Fruit fly (Drosophila melanogaster) whole organism, embryonic: Measurements from ENCODE around the gene CG15390.

Source experiments
- CG10147 ChIP-seq: fragments of 200-800 bp; sonication (Bioruptor generic); optimal IDR thresholded peaks from 2 replicates; lab custom pipeline; 2019; ENCODE audit warnings: missing biosample characterization, mild to moderate bottlenecking, missing genetic modification characterization, moderate library complexity
- CG10543 ChIP-seq: fragments of 200-800 bp; sonication (Bioruptor generic); optimal IDR thresholded peaks from 3 replicates; lab custom pipeline; 2017; ENCODE audit warnings: missing biosample characterization, mild to moderate bottlenecking, missing genetic modification characterization, moderate library complexity
- CG10979 ChIP-seq: fragments of 200-800 bp; sonication (Bioruptor generic); optimal IDR thresholded peaks from 2 replicates; lab custom pipeline; 2018; ENCODE audit warnings: missing biosample characterization, mild to moderate bottlenecking, missing genetic modification characterization, moderate library complexity
- CG11247 ChIP-seq: fragments of 200-800 bp; sonication (Bioruptor generic); IDR thresholded peaks from 2 replicates; pipeline ENCODE4 v1.3.6; 2022; ENCODE audit warnings: missing biosample characterization, missing genetic modification characterization
- CG11723 ChIP-seq: fragments of 200-800 bp; sonication (Bioruptor generic); optimal IDR thresholded peaks from 2 replicates; lab custom pipeline; 2017; ENCODE audit warnings: missing biosample characterization, mild to moderate bottlenecking, missing genetic modification characterization
- CG1233 ChIP-seq: fragments of 200-800 bp; sonication (Bioruptor generic); optimal IDR thresholded peaks from 4 replicates; lab custom pipeline; 2018; ENCODE audit warnings: missing biosample characterization, mild to moderate bottlenecking, missing genetic modification characterization
- CG12659 ChIP-seq: fragments of 200-800 bp; sonication (Bioruptor generic); optimal IDR thresholded peaks from 3 replicates; lab custom pipeline; 2017; ENCODE audit warnings: mild to moderate bottlenecking, missing biosample characterization, missing genetic modification reagents, missing genetic modification characterization
- CG12744 ChIP-seq: fragments of 200-800 bp; sonication (Bioruptor generic); optimal IDR thresholded peaks from 2 replicates; lab custom pipeline; 2016; ENCODE audit warnings: missing biosample characterization, missing genetic modification characterization
- CG15696 ChIP-seq: fragments of 200-800 bp; sonication (Bioruptor generic); optimal IDR thresholded peaks from 2 replicates; lab custom pipeline; 2019; ENCODE audit warnings: missing biosample characterization, mild to moderate bottlenecking, missing genetic modification characterization, moderate library complexity
- CG17361 ChIP-seq: fragments of 200-800 bp; sonication (Bioruptor generic); IDR thresholded peaks from 3 replicates; pipeline ENCODE4 v1.3.6; 2022; ENCODE audit warnings: missing biosample characterization, missing genetic modification characterization
- CG18011 ChIP-seq: fragments of 200-800 bp; sonication (Bioruptor generic); optimal IDR thresholded peaks from 2 replicates; lab custom pipeline; 2017; ENCODE audit warnings: missing biosample characterization, missing genetic modification characterization, mild to moderate bottlenecking, moderate library complexity, missing genotype
- CG1832 ChIP-seq: fragments of 200-800 bp; sonication (Bioruptor generic); optimal IDR thresholded peaks from 2 replicates; lab custom pipeline; 2017; ENCODE audit warnings: missing biosample characterization, mild to moderate bottlenecking, missing genetic modification characterization, inconsistent platforms
- CG30431 ChIP-seq: fragments of 200-800 bp; sonication (Bioruptor generic); optimal IDR thresholded peaks from 2 replicates; lab custom pipeline; 2017; ENCODE audit warnings: missing biosample characterization, missing genetic modification characterization
- CG31441 ChIP-seq: fragments of 200-800 bp; sonication (Bioruptor generic); IDR thresholded peaks from 2 replicates; pipeline ENCODE4 v1.3.6; 2022; ENCODE audit warnings: missing biosample characterization, missing genetic modification characterization
- CG33213 ChIP-seq: fragments of 200-800 bp; sonication (Bioruptor generic); optimal IDR thresholded peaks from 3 replicates; lab custom pipeline; 2016; ENCODE audit warnings: missing biosample characterization, missing genetic modification characterization
- CG5953 ChIP-seq: fragments of 200-800 bp; sonication (Bioruptor generic); IDR thresholded peaks from 2 replicates; pipeline ENCODE4 v1.3.6; 2022; ENCODE audit warnings: missing biosample characterization, missing genetic modification characterization
- CG7372 ChIP-seq: fragments of 200-800 bp; sonication (Bioruptor generic); IDR thresholded peaks from 2 replicates; pipeline ENCODE4 v1.3.6; 2022; ENCODE audit warnings: missing biosample characterization, missing genetic modification characterization
- CG7928 ChIP-seq: fragments of 200-800 bp; sonication (Bioruptor generic); optimal IDR thresholded peaks from 2 replicates; lab custom pipeline; 2017; ENCODE audit warnings: missing biosample characterization, mild to moderate bottlenecking, missing genetic modification characterization
- CG9817 ChIP-seq: fragments of 200-800 bp; sonication (Bioruptor generic); optimal IDR thresholded peaks from 2 replicates; lab custom pipeline; 2018; ENCODE audit warnings: missing biosample characterization, mild to moderate bottlenecking, missing genetic modification characterization, moderate library complexity
- CkIIα-i1 ChIP-seq: fragments of 200-800 bp; sonication (Bioruptor generic); IDR thresholded peaks from 2 replicates; pipeline ENCODE4 v1.3.6; 2022; ENCODE audit warnings: missing biosample characterization, missing genetic modification characterization
- Dad ChIP-seq: fragments of 200-800 bp; sonication (Bioruptor generic); optimal IDR thresholded peaks from 3 replicates; lab custom pipeline; 2016; ENCODE audit warnings: missing biosample characterization, missing genetic modification characterization
- Dfd ChIP-seq, 2 experiments: fragments of >200 bp; optimal IDR thresholded peaks; 2 replicates each; lab custom pipeline; 2017; ENCODE audit warnings: missing biosample characterization in 2 of 2, missing genetic modification characterization in 2 of 2
- Doc3 ChIP-seq: fragments of 200-800 bp; sonication (Bioruptor generic); IDR thresholded peaks from 3 replicates; pipeline ENCODE4 v1.3.6; 2022; ENCODE audit warnings: missing biosample characterization, missing genetic modification characterization; ENCODE audit not compliant: partially characterized antibody
- Dref ChIP-seq: fragments of 200-800 bp; sonication (Bioruptor generic); IDR thresholded peaks from 2 replicates; pipeline ENCODE4 v1.3.6; 2022; ENCODE audit warnings: missing biosample characterization, missing genetic modification characterization
- Fer3 ChIP-seq: fragments of 200-800 bp; sonication (Bioruptor generic); optimal IDR thresholded peaks from 2 replicates; lab custom pipeline; 2018; ENCODE audit warnings: missing biosample characterization, mild to moderate bottlenecking, missing genetic modification characterization, moderate library complexity
- H2.0 ChIP-seq: fragments of 200-800 bp; sonication (Bioruptor generic); IDR thresholded peaks from 2 replicates; pipeline ENCODE4 v1.3.6; 2022; ENCODE audit warnings: missing biosample characterization, missing genetic modification characterization
- HmgD ChIP-seq: fragments of 200-800 bp; sonication (Bioruptor generic); optimal IDR thresholded peaks from 3 replicates; lab custom pipeline; 2016; ENCODE audit warnings: missing biosample characterization, missing genetic modification characterization
- Scr ChIP-seq: fragments of 200-800 bp; sonication (Bioruptor generic); IDR thresholded peaks from 2 replicates; pipeline ENCODE4 v1.3.6; 2022; ENCODE audit warnings: missing biosample characterization, missing genetic modification characterization; ENCODE audit not compliant: partially characterized antibody
- Side ChIP-seq: fragments of 200-800 bp; sonication (Bioruptor generic); optimal IDR thresholded peaks from 2 replicates; lab custom pipeline; 2016; ENCODE audit warnings: missing biosample characterization, missing genetic modification characterization
- amos ChIP-seq: fragments of 200-800 bp; sonication (Bioruptor generic); IDR thresholded peaks from 2 replicates; pipeline ENCODE4 v1.3.6; 2022; ENCODE audit warnings: missing biosample characterization, missing genetic modification characterization; ENCODE audit not compliant: partially characterized antibody
- bcd ChIP-seq: fragments of 200-800 bp; sonication (Bioruptor generic); optimal IDR thresholded peaks from 2 replicates; lab custom pipeline; 2017; ENCODE audit warnings: missing biosample characterization, mild to moderate bottlenecking, missing genetic modification characterization
- br ChIP-seq: fragments of >200 bp; optimal IDR thresholded peaks from 2 replicates; lab custom pipeline; 2017
- cg ChIP-seq: fragments of 200-800 bp; sonication (Bioruptor generic); optimal IDR thresholded peaks from 3 replicates; lab custom pipeline; 2019; ENCODE audit warnings: missing biosample characterization, mild to moderate bottlenecking, missing genetic modification characterization, moderate library complexity
- dpn ChIP-seq, 2 experiments: fragments of 200-800 bp; sonication (Bioruptor generic); optimal IDR thresholded peaks; 3 replicates each; lab custom pipeline; 2016; ENCODE audit warnings: missing biosample characterization in 2 of 2, missing genetic modification characterization in 2 of 2
- fd96Cb ChIP-seq: fragments of 200-800 bp; sonication (Bioruptor generic); optimal IDR thresholded peaks from 2 replicates; lab custom pipeline; 2018; ENCODE audit warnings: missing biosample characterization, mild to moderate bottlenecking, missing genetic modification characterization, moderate library complexity
- gem ChIP-seq: fragments of 200-800 bp; sonication (Bioruptor generic); optimal IDR thresholded peaks from 2 replicates; lab custom pipeline; 2019; ENCODE audit warnings: missing biosample characterization, mild to moderate bottlenecking, missing genetic modification characterization, moderate library complexity
- gfzf ChIP-seq: fragments of 200-800 bp; sonication (Bioruptor generic); optimal IDR thresholded peaks from 2 replicates; lab custom pipeline; 2016; ENCODE audit warnings: missing biosample characterization, mild to moderate bottlenecking, missing genetic modification characterization, moderate library complexity
- her ChIP-seq: fragments of 200-800 bp; sonication (Bioruptor generic); optimal IDR thresholded peaks from 2 replicates; lab custom pipeline; 2016; ENCODE audit warnings: missing biosample characterization, missing genetic modification characterization
- ind ChIP-seq: fragments of 200-800 bp; sonication (Bioruptor generic); optimal IDR thresholded peaks from 3 replicates; lab custom pipeline; 2016; ENCODE audit warnings: missing biosample characterization, missing genetic modification characterization
- jigr1 ChIP-seq: fragments of 200-800 bp; sonication (Bioruptor generic); IDR thresholded peaks from 3 replicates; pipeline ENCODE4 v1.3.6; 2022; ENCODE audit warnings: missing biosample characterization, missing genetic modification characterization
- mam ChIP-seq: fragments of 200-800 bp; sonication (Bioruptor generic); optimal IDR thresholded peaks from 3 replicates; lab custom pipeline; 2016; ENCODE audit warnings: missing biosample characterization, missing genetic modification characterization
- nmo ChIP-seq: fragments of 200-800 bp; sonication (Bioruptor generic); optimal IDR thresholded peaks from 2 replicates; lab custom pipeline; 2018; ENCODE audit warnings: missing biosample characterization, mild to moderate bottlenecking, missing genetic modification characterization, moderate library complexity
- pfk ChIP-seq: fragments of 200-800 bp; sonication (Bioruptor generic); optimal IDR thresholded peaks from 2 replicates; lab custom pipeline; 2018; ENCODE audit warnings: missing biosample characterization, mild to moderate bottlenecking, missing genetic modification characterization, moderate library complexity
- schlank ChIP-seq: fragments of 200-800 bp; sonication (Bioruptor generic); optimal IDR thresholded peaks from 2 replicates; lab custom pipeline; 2018; ENCODE audit warnings: missing biosample characterization, mild to moderate bottlenecking, missing genetic modification characterization
- sens ChIP-seq: fragments of 200-800 bp; sonication (Bioruptor generic); peaks from one replicate; lab custom pipeline; 2016; ENCODE audit warnings: missing biosample characterization, missing genetic modification characterization
- stc ChIP-seq: fragments of 200-800 bp; sonication (Bioruptor generic); IDR thresholded peaks from 2 replicates; pipeline ENCODE4 v1.3.6; 2022; ENCODE audit warnings: missing biosample characterization, missing genetic modification characterization
- tap ChIP-seq: fragments of 200-800 bp; optimal IDR thresholded peaks from 3 replicates; lab custom pipeline; 2019; ENCODE audit warnings: missing biosample characterization, mild to moderate bottlenecking, missing genetic modification characterization, moderate library complexity
- twi ChIP-seq: fragments of 200-800 bp; optimal IDR thresholded peaks from 2 replicates; lab custom pipeline; 2019; ENCODE audit warnings: missing biosample characterization, mild to moderate bottlenecking, missing genetic modification characterization, moderate library complexity
- unc-4 ChIP-seq: fragments of 200-800 bp; sonication (Bioruptor generic); IDR thresholded peaks from 2 replicates; pipeline ENCODE4 v1.3.6; 2022; ENCODE audit warnings: missing biosample characterization, missing genetic modification characterization; ENCODE audit not compliant: partially characterized antibody
- vfl ChIP-seq: fragments of 200-800 bp; sonication (Bioruptor generic); optimal IDR thresholded peaks from 2 replicates; lab custom pipeline; 2016; ENCODE audit warnings: missing biosample characterization, missing genetic modification characterization
- vvl ChIP-seq: fragments of 200-800 bp; sonication (Bioruptor generic); IDR thresholded peaks from 2 replicates; pipeline ENCODE4 v1.3.6; 2022; ENCODE audit warnings: missing biosample characterization, missing genetic modification characterization
- wek ChIP-seq: fragments of 200-800 bp; sonication (Bioruptor generic); optimal IDR thresholded peaks from 3 replicates; lab custom pipeline; 2018; ENCODE audit warnings: missing biosample characterization, mild to moderate bottlenecking, missing genetic modification characterization, moderate library complexity

The CG15390 gene

dm6 chr2L:2382971-2383370 is 8.5 kb downstream of the CG15390 start, which contains the start of gene PIG-Wa (continued):
- no peak for TF ChIP-seq Doc3 (GFP tag; lab: Robert Waterston, UW)
- TF ChIP-seq Dad (GFP tag; lab: Kevin White, UChicago), result no peak
- TF ChIP-seq CkIIα-i1 (GFP tag; lab: Robert Waterston, UW), result no peak
- no peak for TF ChIP-seq bcd (GFP tag; lab: Kevin White, UChicago)
- no peak for TF ChIP-seq CG11723
- no peak for TF ChIP-seq H2.0 (GFP tag; lab: Robert Waterston, UW)
- no peak for TF ChIP-seq Fer3
- no peak for TF ChIP-seq CG17361 (GFP tag; lab: Robert Waterston, UW)
- TF ChIP-seq nmo (GFP tag; lab: Kevin White, UChicago), result peak; percentile 64
- no peak for TF ChIP-seq br (lab: Kevin White, UChicago)
- no peak for TF ChIP-seq stc
- TF ChIP-seq CG31441 (GFP tag; lab: Robert Waterston, UW), result no peak
- no peak for TF ChIP-seq unc-4
- TF ChIP-seq CG15696 (tag; lab: Kevin White, UChicago), result no peak
- no peak for TF ChIP-seq CG7372 (GFP tag; lab: Robert Waterston, UW)
- TF ChIP-seq HmgD (GFP tag; lab: Kevin White, UChicago), result peak; percentile 29
- peak; percentile 64 for TF ChIP-seq amos
- peak; percentile 98 for TF ChIP-seq CG18011 (GFP tag; lab: Kevin White, UChicago)
- TF ChIP-seq Dref (GFP tag; lab: Robert Waterston, UW), result peak; percentile 86
- no peak for TF ChIP-seq cg
- no peak for TF ChIP-seq Dfd (GFP tag; optimal IDR thresholded peaks at IDR 0.05; lab: Kevin White, UChicago)
- TF ChIP-seq Scr (GFP tag; lab: Robert Waterston, UW), result peak; percentile 40; the same call in 1 of the 2 replicates
- no peak for TF ChIP-seq her (GFP tag; lab: Kevin White, UChicago)
- peak; percentile 59 for TF ChIP-seq CG33213
- TF ChIP-seq gfzf (GFP tag; lab: Kevin White, UChicago), result peak; percentile 71
- TF ChIP-seq pfk (GFP tag; lab: Kevin White, UChicago), result no peak
- TF ChIP-seq tap, result no peak
- TF ChIP-seq twi (tag; lab: Kevin White, UChicago), result no peak
- no peak for TF ChIP-seq CG10147 (GFP tag; lab: Kevin White, UChicago)
- TF ChIP-seq CG1832 (GFP tag; lab: Kevin White, UChicago), result no peak
- no peak for TF ChIP-seq CG7928 (GFP tag; lab: Kevin White, UChicago)
- TF ChIP-seq ind, result no peak
- no peak for TF ChIP-seq CG9817
- TF ChIP-seq wek (GFP tag; lab: Kevin White, UChicago), result peak; percentile 34
- TF ChIP-seq Side, result no peak
- no peak for TF ChIP-seq vfl (GFP tag; lab: Kevin White, UChicago)
- peak; percentile 6 for TF ChIP-seq mam (GFP tag; lab: Kevin White, UChicago)
- peak in 1 of 2 experiments; percentile 11 for TF ChIP-seq dpn (GFP tag; optimal IDR thresholded peaks at IDR 0.05; lab: Kevin White, UChicago)
- TF ChIP-seq fd96Cb (tag; lab: Kevin White, UChicago), result no peak
- no peak for TF ChIP-seq CG30431 (GFP tag; lab: Kevin White, UChicago)
- TF ChIP-seq CG11247 (GFP tag; lab: Robert Waterston, UW), result no peak
- peak; percentile 52; the same call in 1 of the 2 replicates for TF ChIP-seq vvl (GFP tag; lab: Robert Waterston, UW)
- TF ChIP-seq gem (tag; lab: Kevin White, UChicago), result no peak
- TF ChIP-seq CG5953, result no peak
- TF ChIP-seq CG1233, result no peak
- TF ChIP-seq CG12659 (GFP tag; lab: Kevin White, UChicago), result peak; percentile 8
- no peak for TF ChIP-seq CG10543 (GFP tag; lab: Kevin White, UChicago)
- TF ChIP-seq sens, result peak; percentile 63
- TF ChIP-seq CG10979 (tag; lab: Kevin White, UChicago), result no peak
- no peak for TF ChIP-seq CG12744
- no peak for TF ChIP-seq schlank (tag; lab: Kevin White, UChicago)
- no peak for TF ChIP-seq jigr1
